Fruit fly (Drosophila melanogaster) whole organism, embryonic: ENCODE data around the gene Leash.

Experiments used
- Abd-B ChIP-seq: fragments of 200-800 bp; sonication (Bioruptor generic); optimal IDR thresholded peaks from 2 replicates; lab custom pipeline; 2018; ENCODE audit warnings: missing biosample characterization, mild to moderate bottlenecking, missing genetic modification characterization, moderate library complexity
- B-H2 ChIP-seq: fragments of 200-800 bp; sonication (Bioruptor generic); optimal IDR thresholded peaks from 2 replicates; lab custom pipeline; 2018; ENCODE audit warnings: missing biosample characterization, mild to moderate bottlenecking, missing genetic modification characterization
- Bdp1 ChIP-seq: fragments of 200-800 bp; sonication (Bioruptor generic); optimal IDR thresholded peaks from 3 replicates; lab custom pipeline; 2016; ENCODE audit warnings: missing biosample characterization, missing genetic modification characterization
- Bgb ChIP-seq: fragments of 200-800 bp; sonication (Bioruptor generic); IDR thresholded peaks from 2 replicates; pipeline ENCODE4 v1.3.6; 2022; ENCODE audit warnings: missing biosample characterization, missing genetic modification characterization; ENCODE audit not compliant: partially characterized antibody
- Blimp-1 ChIP-seq: fragments of 200-800 bp; sonication (Bioruptor generic); optimal IDR thresholded peaks from 3 replicates; lab custom pipeline; 2018; ENCODE audit warnings: missing biosample characterization, missing genetic modification characterization, mild to moderate bottlenecking, moderate library complexity, missing genetic modification reagents
- CG10267 ChIP-seq: fragments of 200-800 bp; sonication (Bioruptor generic); optimal IDR thresholded peaks from 2 replicates; lab custom pipeline; 2018; ENCODE audit warnings: missing biosample characterization, mild to moderate bottlenecking, missing genetic modification characterization, moderate library complexity
- CG11696 ChIP-seq: fragments of 200-800 bp; sonication (Bioruptor generic); IDR thresholded peaks from 2 replicates; pipeline ENCODE4 v1.3.6; 2022; ENCODE audit warnings: missing biosample characterization, missing genetic modification characterization
- CG12942 ChIP-seq: fragments of 200-800 bp; sonication (Bioruptor generic); optimal IDR thresholded peaks from 3 replicates; lab custom pipeline; 2016; ENCODE audit warnings: missing biosample characterization, missing genetic modification characterization
- CG15696 ChIP-seq: fragments of 200-800 bp; sonication (Bioruptor generic); optimal IDR thresholded peaks from 2 replicates; lab custom pipeline; 2019; ENCODE audit warnings: missing biosample characterization, mild to moderate bottlenecking, missing genetic modification characterization, moderate library complexity
- CG1792 ChIP-seq: fragments of 200-800 bp; sonication (Bioruptor generic); optimal IDR thresholded peaks from 2 replicates; lab custom pipeline; 2016; ENCODE audit warnings: missing biosample characterization, missing genetic modification characterization
- CG4617 ChIP-seq: fragments of 200-800 bp; sonication (Bioruptor generic); optimal IDR thresholded peaks from 3 replicates; lab custom pipeline; 2016; ENCODE audit warnings: missing biosample characterization, missing genetic modification characterization, borderline replicate concordance
- CG5180 ChIP-seq: fragments of 200-800 bp; sonication (Bioruptor generic); optimal IDR thresholded peaks from 3 replicates; lab custom pipeline; 2017; ENCODE audit warnings: missing biosample characterization, missing genetic modification characterization, mild to moderate bottlenecking, moderate library complexity, missing genetic modification reagents
- CG7963 ChIP-seq: fragments of 200-800 bp; sonication (Bioruptor generic); IDR thresholded peaks from 3 replicates; pipeline ENCODE4 v1.3.6; 2022; ENCODE audit warnings: missing biosample characterization, missing genetic modification characterization; ENCODE audit not compliant: partially characterized antibody
- D19A ChIP-seq: fragments of 200-800 bp; optimal IDR thresholded peaks from 3 replicates; lab custom pipeline; 2019; ENCODE audit warnings: missing biosample characterization, mild to moderate bottlenecking, missing genetic modification characterization, moderate library complexity
- Doc3 ChIP-seq: fragments of 200-800 bp; sonication (Bioruptor generic); IDR thresholded peaks from 3 replicates; pipeline ENCODE4 v1.3.6; 2022; ENCODE audit warnings: missing biosample characterization, missing genetic modification characterization; ENCODE audit not compliant: partially characterized antibody
- E2f2 ChIP-seq: fragments of 200-800 bp; sonication (Bioruptor generic); IDR thresholded peaks from 2 replicates; pipeline ENCODE4 v1.3.6; 2022; ENCODE audit warnings: missing biosample characterization, missing genetic modification characterization
- ERR ChIP-seq: fragments of 200-800 bp; sonication (Bioruptor generic); optimal IDR thresholded peaks from 2 replicates; lab custom pipeline; 2016; ENCODE audit warnings: missing biosample characterization, missing genetic modification characterization
- Eip74EF ChIP-seq, 2 experiments: fragments of 200-800 bp in 1 of 2; fragments of >200 bp in 1 of 2; sonication (Bioruptor generic) in 1 of 2; optimal IDR thresholded peaks; 2 replicates each; lab custom pipeline; 2017 to 2019; ENCODE audit warnings: missing biosample characterization in 2 of 2, missing genetic modification characterization in 2 of 2, mild to moderate bottlenecking in 1 of 2, moderate library complexity in 1 of 2
- Fer2 ChIP-seq: fragments of 200-800 bp; sonication (Bioruptor generic); optimal IDR thresholded peaks from 2 replicates; lab custom pipeline; 2018; ENCODE audit warnings: missing biosample characterization, mild to moderate bottlenecking, missing genetic modification characterization, moderate library complexity
- HHEX ChIP-seq: fragments of 200-800 bp; sonication (Bioruptor generic); optimal IDR thresholded peaks from 3 replicates; lab custom pipeline; 2017; ENCODE audit warnings: missing biosample characterization, mild to moderate bottlenecking, missing genetic modification characterization, missing genetic modification reagents
- Mes4 ChIP-seq: fragments of 200-800 bp; sonication (Bioruptor generic); optimal IDR thresholded peaks from 2 replicates; lab custom pipeline; 2016; ENCODE audit warnings: missing biosample characterization, missing genetic modification characterization
- Optix ChIP-seq: fragments of 200-800 bp; sonication (Bioruptor generic); IDR thresholded peaks from 3 replicates; pipeline ENCODE4 v1.3.6; 2022; ENCODE audit warnings: missing biosample characterization, missing genetic modification characterization
- Poxn ChIP-seq: fragments of 200-800 bp; sonication (Bioruptor generic); IDR thresholded peaks from 2 replicates; pipeline ENCODE4 v1.3.6; 2022; ENCODE audit warnings: missing biosample characterization, missing genetic modification characterization
- Rfx ChIP-seq: fragments of 200-800 bp; sonication (Bioruptor generic); IDR thresholded peaks from 2 replicates; pipeline ENCODE4 v1.3.6; 2022; ENCODE audit warnings: missing biosample characterization, missing genetic modification characterization
- Rx ChIP-seq: fragments of 200-800 bp; sonication (Bioruptor generic); IDR thresholded peaks from 2 replicates; pipeline ENCODE4 v1.3.6; 2022; ENCODE audit warnings: missing biosample characterization, missing genetic modification characterization
- TFAM ChIP-seq: fragments of 200-800 bp; sonication (Bioruptor generic); optimal IDR thresholded peaks from 2 replicates; lab custom pipeline; 2017; ENCODE audit warnings: missing biosample characterization, missing genetic modification characterization, inconsistent platforms
- ab ChIP-seq: fragments of 200-800 bp; sonication (Bioruptor generic); optimal IDR thresholded peaks from 2 replicates; lab custom pipeline; 2016; ENCODE audit warnings: missing biosample characterization, missing genetic modification characterization
- al ChIP-seq: fragments of 200-800 bp; sonication (Bioruptor generic); IDR thresholded peaks from 2 replicates; pipeline ENCODE4 v1.3.6; 2022; ENCODE audit warnings: missing biosample characterization, missing genetic modification characterization
- bsh ChIP-seq, 2 experiments: fragments of 200-800 bp; sonication (Bioruptor generic); optimal IDR thresholded peaks; 2 replicates each; lab custom pipeline; 2017 to 2018; ENCODE audit warnings: mild to moderate bottlenecking in 2 of 2, missing biosample characterization in 2 of 2, missing genetic modification characterization in 2 of 2, moderate library complexity in 1 of 2
- cg ChIP-seq: fragments of 200-800 bp; sonication (Bioruptor generic); optimal IDR thresholded peaks from 3 replicates; lab custom pipeline; 2019; ENCODE audit warnings: missing biosample characterization, mild to moderate bottlenecking, missing genetic modification characterization, moderate library complexity
- crol ChIP-seq: fragments of 200-800 bp; sonication (Bioruptor generic); IDR thresholded peaks from 2 replicates; pipeline ENCODE4 v1.3.6; 2022; ENCODE audit warnings: missing biosample characterization, missing genetic modification characterization
- crp ChIP-seq, 2 experiments: fragments of 200-800 bp; sonication (Bioruptor generic); optimal IDR thresholded peaks; 2 replicates in 1 of 2; 3 replicates in 1 of 2; lab custom pipeline; 2017; ENCODE audit warnings: missing biosample characterization in 2 of 2, missing genetic modification characterization in 2 of 2, mild to moderate bottlenecking in 1 of 2, moderate library complexity in 1 of 2
- da ChIP-seq: fragments of 200-800 bp; sonication (Bioruptor generic); optimal IDR thresholded peaks from 2 replicates; lab custom pipeline; 2016; ENCODE audit warnings: missing biosample characterization, missing genetic modification characterization
- dmrt11E ChIP-seq: fragments of 200-800 bp; sonication (Bioruptor generic); optimal IDR thresholded peaks from 3 replicates; lab custom pipeline; 2018; ENCODE audit warnings: missing biosample characterization, mild to moderate bottlenecking, missing genetic modification characterization, moderate library complexity
- ewg ChIP-seq: fragments of 200-800 bp; sonication (Bioruptor generic); optimal IDR thresholded peaks from 3 replicates; lab custom pipeline; 2017; ENCODE audit warnings: mild to moderate bottlenecking, missing biosample characterization, missing genetic modification reagents, missing genetic modification characterization
- klu ChIP-seq: fragments of 200-800 bp; sonication (Bioruptor generic); IDR thresholded peaks from 2 replicates; pipeline ENCODE4 v1.3.6; 2022; ENCODE audit warnings: missing biosample characterization, missing genetic modification characterization
- mirr ChIP-seq: fragments of 200-800 bp; sonication (Bioruptor generic); optimal IDR thresholded peaks from 3 replicates; lab custom pipeline; 2018; ENCODE audit warnings: missing biosample characterization, mild to moderate bottlenecking, missing genetic modification characterization
- nmo ChIP-seq: fragments of 200-800 bp; sonication (Bioruptor generic); optimal IDR thresholded peaks from 2 replicates; lab custom pipeline; 2018; ENCODE audit warnings: missing biosample characterization, mild to moderate bottlenecking, missing genetic modification characterization, moderate library complexity
- oc ChIP-seq: fragments of 200-800 bp; sonication (Bioruptor generic); optimal IDR thresholded peaks from 2 replicates; lab custom pipeline; 2018; ENCODE audit warnings: missing biosample characterization, mild to moderate bottlenecking, missing genetic modification characterization, moderate library complexity
- org-1 ChIP-seq: fragments of 200-800 bp; sonication (Bioruptor generic); optimal IDR thresholded peaks from 2 replicates; lab custom pipeline; 2017; ENCODE audit warnings: missing biosample characterization, missing genetic modification characterization
- p53 ChIP-seq: fragments of 200-800 bp; sonication (Bioruptor generic); optimal IDR thresholded peaks from 2 replicates; lab custom pipeline; 2016; ENCODE audit warnings: missing biosample characterization, missing genetic modification characterization
- pita ChIP-seq: fragments of 200-800 bp; sonication (Bioruptor generic); optimal IDR thresholded peaks from 2 replicates; lab custom pipeline; 2017; ENCODE audit warnings: missing biosample characterization, mild to moderate bottlenecking, missing genetic modification characterization
- ro ChIP-seq: fragments of 200-800 bp; sonication (Bioruptor generic); IDR thresholded peaks from 2 replicates; pipeline ENCODE4 v1.3.6; 2022; ENCODE audit warnings: missing biosample characterization, missing genetic modification characterization
- run ChIP-seq: fragments of 200-800 bp; sonication (Bioruptor generic); optimal IDR thresholded peaks from 3 replicates; lab custom pipeline; 2018; ENCODE audit warnings: missing biosample characterization, mild to moderate bottlenecking, missing genetic modification characterization
- salm ChIP-seq: fragments of 200-800 bp; sonication (Bioruptor generic); optimal IDR thresholded peaks from 2 replicates; lab custom pipeline; 2018; ENCODE audit warnings: missing biosample characterization, mild to moderate bottlenecking, missing genetic modification characterization
- sim ChIP-seq: fragments of 200-800 bp; sonication (Bioruptor generic); IDR thresholded peaks from 2 replicates; pipeline ENCODE4 v1.3.6; 2022; ENCODE audit warnings: missing biosample characterization, missing genetic modification characterization
- sr ChIP-seq: fragments of 200-800 bp; sonication (Bioruptor generic); IDR thresholded peaks from 3 replicates; pipeline ENCODE4 v1.3.6; 2022; ENCODE audit warnings: missing biosample characterization, missing genetic modification characterization
- tll ChIP-seq, 2 experiments: fragments of 200-800 bp in 1 of 2; fragments of >200 bp in 1 of 2; sonication (Bioruptor generic) in 1 of 2; optimal IDR thresholded peaks; 2 replicates each; lab custom pipeline; 2017 to 2019; ENCODE audit warnings: missing biosample characterization in 2 of 2, missing genetic modification characterization in 2 of 2, mild to moderate bottlenecking in 1 of 2, moderate library complexity in 1 of 2

The Leash gene

DNA sequence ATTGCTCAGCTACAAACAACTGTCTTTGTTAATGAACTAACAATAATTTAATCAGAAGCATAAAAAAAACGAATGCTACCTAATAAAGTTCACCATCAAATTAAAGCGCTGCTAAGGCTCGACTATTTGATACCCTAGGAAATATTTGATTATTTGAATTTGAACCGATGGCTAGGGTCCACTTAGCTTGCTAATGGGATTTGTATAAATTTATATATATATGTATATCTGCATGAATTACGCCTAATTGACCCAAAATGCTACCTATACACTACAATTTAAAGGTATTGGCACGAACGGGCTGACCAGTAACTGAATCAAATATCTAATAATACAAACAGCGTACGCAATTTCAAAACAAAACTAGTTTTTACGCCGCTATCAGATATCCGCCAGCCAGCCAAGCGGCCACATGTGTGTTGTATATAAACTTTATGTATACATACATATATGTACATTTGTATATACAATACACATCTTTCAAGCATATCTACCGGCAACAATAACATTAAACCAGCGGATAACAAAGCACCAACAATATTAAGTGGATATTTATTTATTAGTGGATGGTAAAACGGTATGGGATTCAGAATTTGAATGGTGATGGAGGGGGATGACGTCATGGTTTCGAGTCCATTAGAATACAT lies 1.2 kb upstream of the Leash start (continued):
- no peak for TF ChIP-seq crol (GFP tag; lab: Robert Waterston, UW)
- peak; percentile 82 for TF ChIP-seq D19A (tag; lab: Kevin White, UChicago)
- no peak for TF ChIP-seq ewg (GFP tag; lab: Kevin White, UChicago)
- peak; percentile 40 for TF ChIP-seq ro (GFP tag; lab: Robert Waterston, UW)
- TF ChIP-seq crp (GFP tag; optimal IDR thresholded peaks at IDR 0.05; lab: Kevin White, UChicago): no peak
- TF ChIP-seq Abd-B (GFP tag; lab: Kevin White, UChicago): peak; percentile 79
- TF ChIP-seq TFAM (GFP tag; lab: Kevin White, UChicago): no peak
- TF ChIP-seq Blimp-1 (GFP tag; lab: Kevin White, UChicago): peak; percentile 54
- peak; percentile 67 for TF ChIP-seq Rx (GFP tag; lab: Robert Waterston, UW)
- no peak for TF ChIP-seq Mes4
- TF ChIP-seq salm: peak; percentile 61
- TF ChIP-seq bsh (GFP tag; optimal IDR thresholded peaks at IDR 0.05; lab: Kevin White, UChicago): peak in 1 of 2 experiments; percentile 29
- peak; percentile 60; the same call in 1 of the 3 replicates for TF ChIP-seq Optix (GFP tag; lab: Robert Waterston, UW)
- TF ChIP-seq Eip74EF (GFP tag; optimal IDR thresholded peaks at IDR 0.05; lab: Kevin White, UChicago): peak in 1 of 2 experiments; percentile 49
- peak; percentile 54 for TF ChIP-seq klu (GFP tag; lab: Robert Waterston, UW)
- 0 out of 3 replicates have a peak, but pooled peaks have one; percentile 12 for TF ChIP-seq sr
- TF ChIP-seq CG5180: peak; percentile 74
- no peak for TF ChIP-seq tll (GFP tag; optimal IDR thresholded peaks at IDR 0.05; lab: Kevin White, UChicago)
- peak; percentile 39 for TF ChIP-seq CG15696
- TF ChIP-seq E2f2: peak; percentile 44; the same call in 1 of the 2 replicates
- peak; percentile 78 for TF ChIP-seq nmo (GFP tag; lab: Kevin White, UChicago)
- TF ChIP-seq mirr (GFP tag; lab: Kevin White, UChicago): peak; percentile 59
- no peak for TF ChIP-seq p53 (GFP tag; lab: Kevin White, UChicago)
- TF ChIP-seq Doc3 (GFP tag; lab: Robert Waterston, UW): no peak
- TF ChIP-seq Fer2: peak; percentile 46
- TF ChIP-seq al (GFP tag; lab: Robert Waterston, UW): peak; percentile 82
- peak; percentile 3 for TF ChIP-seq cg (GFP tag; lab: Kevin White, UChicago)
- TF ChIP-seq da (GFP tag; lab: Kevin White, UChicago): no peak
- no peak for TF ChIP-seq ERR (GFP tag; lab: Kevin White, UChicago)
- 0 out of 2 replicates have a peak, but pooled peaks have one; percentile 34 for TF ChIP-seq sim (GFP tag; lab: Robert Waterston, UW)
- no peak for TF ChIP-seq run (tag; lab: Kevin White, UChicago)
- TF ChIP-seq HHEX: peak; percentile 83
- peak; percentile 14 for TF ChIP-seq org-1
- TF ChIP-seq ab (GFP tag; lab: Kevin White, UChicago): no peak
- TF ChIP-seq CG11696 (GFP tag; lab: Robert Waterston, UW): peak; percentile 70
- peak; percentile 1 for TF ChIP-seq CG12942 (GFP tag; lab: Kevin White, UChicago)
- TF ChIP-seq CG1792: no peak
- no peak for TF ChIP-seq pita
- no peak for TF ChIP-seq Bdp1 (GFP tag; lab: Kevin White, UChicago)
- peak; percentile 51 for TF ChIP-seq Poxn
- no peak for TF ChIP-seq CG4617 (GFP tag; lab: Kevin White, UChicago)
- TF ChIP-seq CG7963 (GFP tag; lab: Robert Waterston, UW): no peak
- TF ChIP-seq CG10267 (tag; lab: Kevin White, UChicago): peak; percentile 54
- TF ChIP-seq dmrt11E (tag; lab: Kevin White, UChicago): no peak
- no peak for TF ChIP-seq oc (tag; lab: Kevin White, UChicago)
- TF ChIP-seq Bgb: no peak
- no peak for TF ChIP-seq B-H2 (GFP tag; lab: Kevin White, UChicago)
- TF ChIP-seq Rfx (GFP tag; lab: Robert Waterston, UW): peak; percentile 93
